Fruit fly (Drosophila melanogaster): ENCODE results near the gene CG34250.
A peak's percentile ranks its signal among the peaks of the same experiment; 100 is the strongest.

The CG34250 gene

DNA sequence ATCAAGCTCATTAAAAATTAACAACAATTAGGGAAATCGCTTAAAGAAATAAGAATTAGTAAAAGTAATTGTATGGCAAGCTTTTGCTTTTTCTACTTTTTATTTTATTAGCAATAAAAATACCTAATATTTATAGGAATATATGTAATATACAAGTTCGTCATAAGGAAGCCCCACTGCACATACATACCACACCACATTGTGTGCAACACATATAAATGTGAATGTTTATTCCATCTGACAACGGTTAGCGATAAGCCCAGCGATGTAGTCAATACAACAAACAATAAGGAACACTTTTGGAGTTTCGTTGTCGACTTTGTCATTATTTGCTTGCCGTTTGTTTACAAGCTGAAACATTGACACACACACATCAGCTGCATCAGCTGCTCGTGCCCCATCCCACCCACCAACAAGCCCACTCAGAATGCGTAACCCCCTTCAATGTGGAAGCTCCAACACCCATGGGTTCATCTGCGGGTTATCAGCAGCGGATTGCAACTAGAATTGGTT, 9.3 kb downstream of the CG34250 start (continued):
- peak; percentile 97 for TF ChIP-seq CG2202 (tag; optimal IDR thresholded peaks at IDR 0.05)
- TF ChIP-seq tna (GFP tag; IDR thresholded peaks at IDR 0.05; ENCODE audit: partially characterized antibody) = no peak
- TF ChIP-seq lola (GFP tag; optimal IDR thresholded peaks at IDR 0.05) = peak in 1 of 3 experiments; percentile 86
- no peak for TF ChIP-seq CG7963 (GFP tag; IDR thresholded peaks at IDR 0.05; ENCODE audit: partially characterized antibody)
- peak; percentile 70 for TF ChIP-seq cato (GFP tag; optimal IDR thresholded peaks at IDR 0.05; ENCODE audit: borderline replicate concordance)
- peak; percentile 75 for TF ChIP-seq CrebB (tag; optimal IDR thresholded peaks at IDR 0.05)
- no peak for TF ChIP-seq ind (GFP tag; optimal IDR thresholded peaks at IDR 0.05)
- TF ChIP-seq Dfd (GFP tag; optimal IDR thresholded peaks at IDR 0.05) = no peak
- TF ChIP-seq chinmo (GFP tag; IDR thresholded peaks at IDR 0.05; ENCODE audit: partially characterized antibody) = 0 out of 4 replicates have a peak, but pooled peaks have one; percentile 23
- TF ChIP-seq shn (GFP tag; optimal IDR thresholded peaks at IDR 0.05) = peak; percentile 38
- TF ChIP-seq CG30403 (GFP tag; optimal IDR thresholded peaks at IDR 0.05) = no peak
- no peak for TF ChIP-seq abd-A (tag; optimal IDR thresholded peaks at IDR 0.05)
- TF ChIP-seq mld (GFP tag; IDR thresholded peaks at IDR 0.05; ENCODE audit: partially characterized antibody) = no peak
- TF ChIP-seq fd96Cb (tag; optimal IDR thresholded peaks at IDR 0.05) = peak; percentile 61
- TF ChIP-seq CG17802 (tag; optimal IDR thresholded peaks at IDR 0.05) = peak; percentile 59
- TF ChIP-seq CG1647 (GFP tag; optimal IDR thresholded peaks at IDR 0.05) = peak; percentile 11
- TF ChIP-seq CG3847 (GFP tag; IDR thresholded peaks at IDR 0.05) = no peak
- peak; percentile 89 for TF ChIP-seq CG17568 (GFP tag; optimal IDR thresholded peaks at IDR 0.05)
- no peak for TF ChIP-seq Rx (GFP tag; IDR thresholded peaks at IDR 0.05)
- peak; percentile 86 for TF ChIP-seq Sox100B (GFP tag; optimal IDR thresholded peaks at IDR 0.05)
- TF ChIP-seq NFAT (GFP tag; IDR thresholded peaks at IDR 0.05) = no peak
- TF ChIP-seq CG13775 (GFP tag; optimal IDR thresholded peaks at IDR 0.05) = peak; percentile 15
- TF ChIP-seq Antp (GFP tag; optimal IDR thresholded peaks at IDR 0.05) = peak; percentile 48
- TF ChIP-seq ab (GFP tag; optimal IDR thresholded peaks at IDR 0.05) = no peak
- peak in 1 of 2 experiments; percentile 38 for TF ChIP-seq Pdp1 (GFP tag; optimal IDR thresholded peaks at IDR 0.05)
- no peak for TF ChIP-seq dan (GFP tag; IDR thresholded peaks at IDR 0.05)
- TF ChIP-seq Mad (GFP tag; optimal IDR thresholded peaks at IDR 0.05) = peak; percentile 29
- TF ChIP-seq GATAe (GFP tag; conservative IDR thresholded peaks at IDR 0.05) = no peak
- peak; percentile 68; the same call in 1 of the 2 replicates for TF ChIP-seq sens-2 (GFP tag; IDR thresholded peaks at IDR 0.05)
- no peak for TF ChIP-seq Sin3A (optimal IDR thresholded peaks at IDR 0.05)
- peak; percentile 76 for TF ChIP-seq TFAM (GFP tag; optimal IDR thresholded peaks at IDR 0.05)
- TF ChIP-seq salm (tag; optimal IDR thresholded peaks at IDR 0.05) = peak; percentile 90
- no peak for TF ChIP-seq CG6689 (GFP tag; IDR thresholded peaks at IDR 0.05)
- TF ChIP-seq MESR4 (GFP tag; optimal IDR thresholded peaks at IDR 0.05) = peak; percentile 19
- TF ChIP-seq ranshi (GFP tag; IDR thresholded peaks at IDR 0.05) = peak; percentile 60; the same call in 1 of the 2 replicates
- TF ChIP-seq E2f1 (GFP tag; IDR thresholded peaks at IDR 0.05) = peak; percentile 44; the same call in 1 of the 2 replicates
- no peak for TF ChIP-seq CG12155 (GFP tag; optimal IDR thresholded peaks at IDR 0.05)
- no peak for TF ChIP-seq Elba2 (GFP tag; optimal IDR thresholded peaks at IDR 0.05)
- TF ChIP-seq kay (GFP tag; optimal IDR thresholded peaks at IDR 0.05) = peak; percentile 30
- TF ChIP-seq CG8089 (GFP tag; optimal IDR thresholded peaks at IDR 0.05) = peak; percentile 73
- TF ChIP-seq schlank (tag; optimal IDR thresholded peaks at IDR 0.05) = no peak
- TF ChIP-seq NC2β (GFP tag; optimal IDR thresholded peaks at IDR 0.05) = peak; percentile 74
- TF ChIP-seq Nf-YA (GFP tag; IDR thresholded peaks at IDR 0.05) = peak; percentile 58; the same call in 1 of the 2 replicates
- TF ChIP-seq tio (GFP tag; optimal IDR thresholded peaks at IDR 0.05) = peak; percentile 42
- peak; percentile 66 for TF ChIP-seq vvl (GFP tag; IDR thresholded peaks at IDR 0.05)
- TF ChIP-seq knrl (GFP tag; IDR thresholded peaks at IDR 0.05; ENCODE audit: partially characterized antibody) = no peak
- peak; percentile 38 for TF ChIP-seq CG3065 (GFP tag; optimal IDR thresholded peaks at IDR 0.05)
- peak; percentile 44 for TF ChIP-seq Xbp1 (GFP tag; optimal IDR thresholded peaks at IDR 0.05)
- peak; percentile 86 for TF ChIP-seq CG17359 (tag; optimal IDR thresholded peaks at IDR 0.05)
- 0 out of 3 replicates have a peak, but pooled peaks have one; percentile 49 for TF ChIP-seq CG11695 (GFP tag; IDR thresholded peaks at IDR 0.05)
